Worm (Caenorhabditis elegans) whole organism, L2 larva: Measurements from ENCODE around the gene cab-1.
A peak's percentile ranks its signal among the peaks of the same experiment; 100 is the strongest.

Source experiments
- C34F6.9 ChIP-seq: fragments of 150-350 bp; optimal IDR thresholded peaks from 2 replicates; lab custom pipeline; 2014; ENCODE audit warnings: missing biosample characterization, missing genetic modification characterization
- F13H6.1 ChIP-seq: sonication (generic microtip); optimal IDR thresholded peaks from 2 replicates; lab custom pipeline; 2016; ENCODE audit warnings: missing genetic modification characterization, missing compliant biosample characterization
- R02D3.7 ChIP-seq: fragments of 150-350 bp; optimal IDR thresholded peaks from 2 replicates; lab custom pipeline; 2014; ENCODE audit warnings: missing biosample characterization, missing genetic modification characterization
- Y55F3AM.14 ChIP-seq: fragments of 200-800 bp; sonication (Bioruptor generic); optimal IDR thresholded peaks from 2 replicates; lab custom pipeline; 2018; ENCODE audit warnings: mild to moderate bottlenecking, missing genetic modification characterization, missing compliant biosample characterization
- ZK546.5 ChIP-seq: sonication (generic microtip); optimal IDR thresholded peaks from 2 replicates; lab custom pipeline; 2017; ENCODE audit warnings: missing biosample characterization, missing genetic modification characterization
- alr-1 ChIP-seq: fragments of 150-350 bp; optimal IDR thresholded peaks from 2 replicates; lab custom pipeline; 2014; ENCODE audit warnings: missing biosample characterization, missing genetic modification characterization
- aly-2 ChIP-seq: fragments of 150-350 bp; optimal IDR thresholded peaks from 2 replicates; lab custom pipeline; 2014; ENCODE audit warnings: missing biosample characterization, missing genetic modification characterization
- ama-1 ChIP-seq: fragments of 150-350 bp; optimal IDR thresholded peaks from 2 replicates; lab custom pipeline; 2018; ENCODE audit warnings: inconsistent platforms
- blmp-1 ChIP-seq: sonication (generic microtip); optimal IDR thresholded peaks from 2 replicates; lab custom pipeline; 2017; ENCODE audit warnings: missing genetic modification characterization, mild to moderate bottlenecking, missing compliant biosample characterization, antibody characterized with exemption, moderate library complexity; ENCODE audit not compliant: insufficient read depth
- ceh-16 ChIP-seq: fragments of 150-350 bp; optimal IDR thresholded peaks from 2 replicates; lab custom pipeline; 2014; ENCODE audit warnings: missing biosample characterization, missing genetic modification characterization
- ceh-82 ChIP-seq: fragments of 150-350 bp; optimal IDR thresholded peaks from 2 replicates; lab custom pipeline; 2014; ENCODE audit warnings: missing biosample characterization, missing genetic modification characterization
- crh-2 ChIP-seq: sonication (generic microtip); optimal IDR thresholded peaks from 2 replicates; lab custom pipeline; 2017; ENCODE audit warnings: missing biosample characterization, missing genetic modification characterization
- dmd-4 ChIP-seq: sonication (generic microtip); optimal IDR thresholded peaks from 2 replicates; lab custom pipeline; 2017; ENCODE audit warnings: missing biosample characterization, missing genetic modification characterization
- egl-27 ChIP-seq: sonication (generic microtip); optimal IDR thresholded peaks from 3 replicates; lab custom pipeline; 2017; ENCODE audit warnings: missing biosample characterization, missing genetic modification reagents, missing genetic modification characterization
- elt-1 ChIP-seq: fragments of 150-350 bp; optimal IDR thresholded peaks from 2 replicates; lab custom pipeline; 2014; ENCODE audit warnings: missing biosample characterization, missing genetic modification characterization
- elt-3 ChIP-seq: sonication (generic microtip); optimal IDR thresholded peaks from 2 replicates; lab custom pipeline; 2017; ENCODE audit warnings: missing biosample characterization, missing genetic modification characterization
- fos-1 ChIP-seq: fragments of 150-350 bp; optimal IDR thresholded peaks from 2 replicates; lab custom pipeline; 2014; ENCODE audit warnings: missing biosample characterization, missing genetic modification characterization
- gmeb-1 ChIP-seq: fragments of 150-350 bp; optimal IDR thresholded peaks from 2 replicates; lab custom pipeline; 2014; ENCODE audit warnings: missing biosample characterization, missing genetic modification characterization
- lin-11 ChIP-seq: fragments of 150-350 bp; sonication (generic microtip); optimal IDR thresholded peaks from 2 replicates; lab custom pipeline; 2014; ENCODE audit warnings: missing biosample characterization, missing genetic modification characterization, inconsistent platforms, mixed read lengths
- lin-13 ChIP-seq: fragments of 150-350 bp; optimal IDR thresholded peaks from 2 replicates; lab custom pipeline; 2014; ENCODE audit warnings: missing biosample characterization, missing genetic modification reagents, missing genetic modification characterization
- lin-39 ChIP-seq: fragments of 150-350 bp; optimal IDR thresholded peaks from 2 replicates; lab custom pipeline; 2014; ENCODE audit warnings: missing biosample characterization, missing genetic modification reagents, missing genetic modification characterization
- lsy-2 ChIP-seq, 2 experiments: fragments of 150-350 bp in 1 of 2; sonication (generic microtip) in 1 of 2; optimal IDR thresholded peaks; 2 replicates each; lab custom pipeline; 2014 to 2017; ENCODE audit warnings: missing biosample characterization in 2 of 2, missing genetic modification characterization in 2 of 2
- mab-5 ChIP-seq: fragments of 150-350 bp; optimal IDR thresholded peaks from 2 replicates; lab custom pipeline; 2014; ENCODE audit warnings: missing biosample characterization, missing genetic modification characterization
- mbf-1 ChIP-seq: sonication (generic microtip); optimal IDR thresholded peaks from 2 replicates; lab custom pipeline; 2017; ENCODE audit warnings: missing biosample characterization, missing genetic modification characterization
- mdl-1 ChIP-seq, 2 experiments: fragments of 150-350 bp in 1 of 2; sonication (generic microtip) in 1 of 2; optimal IDR thresholded peaks; 2 replicates each; lab custom pipeline; 2017; ENCODE audit warnings: missing biosample characterization in 2 of 2, missing genetic modification characterization in 2 of 2
- nhr-10 ChIP-seq: sonication (generic microtip); optimal IDR thresholded peaks from 2 replicates; lab custom pipeline; 2017; ENCODE audit warnings: missing biosample characterization, missing genetic modification characterization
- nhr-11 ChIP-seq: fragments of 150-350 bp; optimal IDR thresholded peaks from 2 replicates; lab custom pipeline; 2014; ENCODE audit warnings: missing biosample characterization, missing genetic modification characterization
- nhr-12 ChIP-seq: fragments of 150-350 bp; optimal IDR thresholded peaks from 2 replicates; lab custom pipeline; 2014; ENCODE audit warnings: missing biosample characterization, missing genetic modification characterization
- nhr-129 ChIP-seq: fragments of 150-350 bp; optimal IDR thresholded peaks from 2 replicates; lab custom pipeline; 2014; ENCODE audit warnings: missing biosample characterization, missing genetic modification characterization
- nhr-21 ChIP-seq: fragments of 150-350 bp; optimal IDR thresholded peaks from 2 replicates; lab custom pipeline; 2014; ENCODE audit warnings: missing biosample characterization, missing genetic modification characterization
- nhr-23 ChIP-seq: fragments of 150-350 bp; optimal IDR thresholded peaks from 2 replicates; lab custom pipeline; 2014; ENCODE audit warnings: missing biosample characterization, missing genetic modification reagents, missing genetic modification characterization
- nhr-237 ChIP-seq: fragments of 150-350 bp; optimal IDR thresholded peaks from 2 replicates; lab custom pipeline; 2014; ENCODE audit warnings: missing biosample characterization, missing genetic modification characterization
- nhr-25 ChIP-seq: fragments of 150-350 bp; sonication (generic microtip); optimal IDR thresholded peaks from 3 replicates; lab custom pipeline; 2014; ENCODE audit warnings: missing biosample characterization, missing genetic modification characterization
- nhr-6 ChIP-seq: fragments of 150-350 bp; optimal IDR thresholded peaks from 2 replicates; lab custom pipeline; 2014; ENCODE audit warnings: missing biosample characterization, missing genetic modification characterization
- nhr-77 ChIP-seq: fragments of 150-350 bp; optimal IDR thresholded peaks from 2 replicates; lab custom pipeline; 2014; ENCODE audit warnings: missing biosample characterization, missing genetic modification characterization
- peb-1 ChIP-seq: fragments of 150-350 bp; optimal IDR thresholded peaks from 2 replicates; lab custom pipeline; 2014; ENCODE audit warnings: missing biosample characterization, missing genetic modification characterization
- sem-4 ChIP-seq: fragments of 150-350 bp; optimal IDR thresholded peaks from 2 replicates; lab custom pipeline; 2014; ENCODE audit warnings: missing biosample characterization, missing genetic modification reagents, missing genetic modification characterization
- skn-1 ChIP-seq: sonication (generic microtip); optimal IDR thresholded peaks from 2 replicates; lab custom pipeline; 2017; ENCODE audit warnings: missing biosample characterization, missing genetic modification characterization
- sma-3 ChIP-seq: sonication (generic microtip); optimal IDR thresholded peaks from 2 replicates; lab custom pipeline; 2016; ENCODE audit warnings: missing genetic modification reagents, missing genetic modification characterization, missing compliant biosample characterization
- sma-9 ChIP-seq, 2 experiments: fragments of 150-350 bp in 1 of 2; sonication (generic microtip) in 1 of 2; optimal IDR thresholded peaks; 2 replicates each; lab custom pipeline; 2014 to 2016; ENCODE audit warnings: missing genetic modification characterization in 2 of 2, mild to moderate bottlenecking in 1 of 2, missing biosample characterization in 1 of 2, missing compliant biosample characterization in 1 of 2, missing genetic modification reagents in 1 of 2, moderate library complexity in 1 of 2
- snpc-4 ChIP-seq: fragments of 150-350 bp; optimal IDR thresholded peaks from 2 replicates; lab custom pipeline; 2014; ENCODE audit warnings: missing biosample characterization, missing genetic modification characterization
- unc-39 ChIP-seq: fragments of 150-350 bp; optimal IDR thresholded peaks from 2 replicates; lab custom pipeline; 2014; ENCODE audit warnings: missing biosample characterization, missing genetic modification characterization
- unc-55 ChIP-seq: fragments of 150-350 bp; sonication (generic microtip); optimal IDR thresholded peaks from 3 replicates; lab custom pipeline; 2014; ENCODE audit warnings: missing biosample characterization, missing genetic modification reagents, missing genetic modification characterization
- unc-62 ChIP-seq: fragments of 150-350 bp; optimal IDR thresholded peaks from 2 replicates; lab custom pipeline; 2014; ENCODE audit warnings: missing biosample characterization, missing genetic modification reagents, missing genetic modification characterization
- zag-1 ChIP-seq: fragments of 150-350 bp; optimal IDR thresholded peaks from 2 replicates; lab custom pipeline; 2014; ENCODE audit warnings: missing biosample characterization, missing genetic modification characterization
- ztf-1 ChIP-seq: fragments of 200-800 bp; sonication (Bioruptor generic); conservative IDR thresholded peaks from 2 replicates; pipeline ENCODE4 v1.3.6; 2022; ENCODE audit warnings: missing genetic modification characterization, missing compliant biosample characterization
- ztf-11 ChIP-seq: sonication (generic microtip); optimal IDR thresholded peaks from 2 replicates; lab custom pipeline; 2017; ENCODE audit warnings: missing biosample characterization, missing genetic modification characterization
- ztf-4 ChIP-seq: fragments of 150-350 bp; optimal IDR thresholded peaks from 2 replicates; lab custom pipeline; 2014; ENCODE audit warnings: missing biosample characterization, missing genetic modification characterization

The cab-1 gene

ce11 chrX:12171631-12172348 is 40.9 kb downstream of the cab-1 start, which contains the start of gene F57G12.1:
F57G12.1 (minus strand) TSS chrX:12171681.
- no peak for TF ChIP-seq ztf-1 (GFP tag; lab: Robert Waterston, UW)
- TF ChIP-seq lin-11 (tag; lab: Kevin White, UChicago), result peak; percentile 84
- no peak for TF ChIP-seq ZK546.5 (tag; lab: Kevin White, UChicago)
- TF ChIP-seq ceh-82 (tag; lab: Kevin White, UChicago), result no peak
- TF ChIP-seq nhr-12 (tag; lab: Kevin White, UChicago), result no peak
- no peak for TF ChIP-seq unc-39 (tag; lab: Kevin White, UChicago)
- peak; percentile 51 for TF ChIP-seq Y55F3AM.14 (GFP tag; lab: Kevin White, UChicago)
- TF ChIP-seq R02D3.7 (tag; lab: Kevin White, UChicago), result no peak
- TF ChIP-seq snpc-4 (tag; lab: Kevin White, UChicago), result peak; percentile 60
- peak; percentile 90 for TF ChIP-seq crh-2 (tag; lab: Kevin White, UChicago)
- peak; percentile 99 for TF ChIP-seq nhr-129 (tag; lab: Kevin White, UChicago)
- TF ChIP-seq mdl-1 (tag; optimal IDR thresholded peaks at IDR 0.05; lab: Kevin White, UChicago), result peak; percentile 60 to 81
- TF ChIP-seq egl-27 (tag; lab: Kevin White, UChicago), result peak; percentile 79
- TF ChIP-seq nhr-6 (tag; lab: Kevin White, UChicago), result peak; percentile 48
- peak; percentile 23 for TF ChIP-seq blmp-1 (tag; lab: Kevin White, UChicago)
- TF ChIP-seq gmeb-1, result peak; percentile 51
- TF ChIP-seq zag-1 (tag; lab: Kevin White, UChicago), result peak; percentile 65
- TF ChIP-seq nhr-21 (tag; lab: Kevin White, UChicago), result peak; percentile 36
- TF ChIP-seq ztf-4 (tag; lab: Kevin White, UChicago), result peak; percentile 52
- peak; percentile 67 for TF ChIP-seq fos-1 (tag; lab: Kevin White, UChicago)
- no peak for TF ChIP-seq nhr-77 (tag; lab: Kevin White, UChicago)
- TF ChIP-seq mbf-1, result no peak
- TF ChIP-seq mab-5, result peak; percentile 69
- TF ChIP-seq nhr-10, result no peak
- peak; percentile 48 to 74 for TF ChIP-seq lsy-2 (tag; optimal IDR thresholded peaks at IDR 0.05; lab: Kevin White, UChicago)
- peak; percentile 87 for TF ChIP-seq F13H6.1 (tag; lab: Kevin White, UChicago)
- peak; percentile 94 for TF ChIP-seq sma-9 (GFP tag; optimal IDR thresholded peaks at IDR 0.05; lab: Kevin White, UChicago)
- peak; percentile 27 for TF ChIP-seq sma-9 (tag; optimal IDR thresholded peaks at IDR 0.05; lab: Kevin White, UChicago)
- no peak for TF ChIP-seq nhr-23 (tag; lab: Kevin White, UChicago)
- peak; percentile 64 for TF ChIP-seq ceh-16 (tag; lab: Kevin White, UChicago)
- TF ChIP-seq ama-1 (lab: Kevin White, UChicago), result peak; percentile 54
- no peak for TF ChIP-seq elt-3
- TF ChIP-seq peb-1, result peak; percentile 18
- peak; percentile 86 for TF ChIP-seq nhr-25 (tag; lab: Kevin White, UChicago)
- TF ChIP-seq unc-62 (GFP tag; lab: Kevin White, UChicago), result no peak
- peak; percentile 79 for TF ChIP-seq C34F6.9 (tag; lab: Kevin White, UChicago)
- peak; percentile 71 for TF ChIP-seq lin-13
- no peak for TF ChIP-seq alr-1
- no peak for TF ChIP-seq skn-1 (tag; lab: Kevin White, UChicago)
- TF ChIP-seq sma-3, result peak; percentile 22
- no peak for TF ChIP-seq ztf-11 (tag; lab: Kevin White, UChicago)
- TF ChIP-seq unc-55 (GFP tag; lab: Kevin White, UChicago), result peak; percentile 87
- TF ChIP-seq elt-1, result peak; percentile 36
- no peak for TF ChIP-seq dmd-4 (tag; lab: Kevin White, UChicago)
- TF ChIP-seq sem-4 (tag; lab: Kevin White, UChicago), result peak; percentile 57
- TF ChIP-seq aly-2 (tag; lab: Kevin White, UChicago), result no peak
- TF ChIP-seq nhr-11 (tag; lab: Kevin White, UChicago), result no peak
- TF ChIP-seq lin-39 (tag; lab: Kevin White, UChicago), result no peak
- TF ChIP-seq nhr-237 (tag; lab: Kevin White, UChicago), result no peak
- TF ChIP-seq, all 48 proteins: peak for 28
